Fruit fly (Drosophila melanogaster) whole organism: ENCODE results near the gene Oseg5.
A peak's percentile ranks its signal among the peaks of the same experiment; 100 is the strongest.

Source experiments
- CG8478 ChIP-seq: fragments of >200 bp; optimal IDR thresholded peaks from 2 replicates; lab custom pipeline; 2018; ENCODE audit warnings: inconsistent platforms
- Dll ChIP-seq: fragments of >200 bp; optimal IDR thresholded peaks from 2 replicates; lab custom pipeline; 2017
- EcR ChIP-seq, 2 experiments: fragments of >200 bp; optimal IDR thresholded peaks; 2 replicates each; lab custom pipeline; 2017; ENCODE audit warnings: missing biosample characterization in 2 of 2, missing genetic modification characterization in 2 of 2, missing genetic modification reagents in 2 of 2
- pan ChIP-seq: fragments of >200 bp; optimal IDR thresholded peaks from 2 replicates; lab custom pipeline; 2017
- psq ChIP-seq: fragments of >200 bp; optimal IDR thresholded peaks from 2 replicates; lab custom pipeline; 2017
- usp ChIP-seq: fragments of >200 bp; optimal IDR thresholded peaks from 2 replicates; lab custom pipeline; 2017; ENCODE audit warnings: missing biosample characterization, missing genetic modification characterization, mixed read lengths

Oseg5 gene

dm6 chr2L:20794656-20795055 is 41.0 kb downstream of the Oseg5 start:
- TF ChIP-seq psq (lab: Kevin White, UChicago) (no peak), CG8478 (lab: Kevin White, UChicago) (no peak), usp (GFP tag; lab: Kevin White, UChicago) (no peak), EcR (GFP tag; optimal IDR thresholded peaks at IDR 0.05; lab: Kevin White, UChicago) (no peak), pan (lab: Kevin White, UChicago) (no peak), Dll (no peak)

- no peak for TF ChIP-seq usp (GFP tag; lab: Kevin White, UChicago)
Observed at dm6 chr2L:20793881-20794280, 41.8 kb downstream of the Oseg5 start.

dm6 chr2L:20792988-20793544 is 42.6 kb downstream of the Oseg5 start:
- no peak for TF ChIP-seq psq (lab: Kevin White, UChicago)
- no peak for TF ChIP-seq pan (lab: Kevin White, UChicago)
- no peak for TF ChIP-seq usp (GFP tag; lab: Kevin White, UChicago)
- no peak for TF ChIP-seq CG8478 (lab: Kevin White, UChicago)
- TF ChIP-seq Dll = no peak
- no peak for TF ChIP-seq EcR (GFP tag; optimal IDR thresholded peaks at IDR 0.05; lab: Kevin White, UChicago)

- TF ChIP-seq Dll (no peak), CG8478 (lab: Kevin White, UChicago) (no peak), psq (lab: Kevin White, UChicago) (no peak), EcR (GFP tag; optimal IDR thresholded peaks at IDR 0.05; lab: Kevin White, UChicago) (no peak), usp (GFP tag; lab: Kevin White, UChicago) (no peak), pan (lab: Kevin White, UChicago) (no peak)
Observed at dm6 chr2L:20792521-20792920, 43.1 kb downstream of the Oseg5 start.

- TF ChIP-seq Dll (no peak), pan (lab: Kevin White, UChicago) (no peak), CG8478 (lab: Kevin White, UChicago) (no peak), psq (lab: Kevin White, UChicago) (no peak), EcR (GFP tag; optimal IDR thresholded peaks at IDR 0.05; lab: Kevin White, UChicago) (no peak)
Observed at dm6 chr2L:20788050-20788449, 47.6 kb downstream of the Oseg5 start.

dm6 chr2L:20787271-20787791 is 48.3 kb downstream of the Oseg5 start, which contains the start of gene Pomp:
Pomp (plus strand) TSS chr2L:20787656.
- TF ChIP-seq usp (GFP tag; lab: Kevin White, UChicago) (no peak), psq (lab: Kevin White, UChicago) (peak; percentile 24), CG8478 (lab: Kevin White, UChicago) (no peak), EcR (GFP tag; optimal IDR thresholded peaks at IDR 0.05; lab: Kevin White, UChicago) (no peak), Dll (no peak), pan (lab: Kevin White, UChicago) (peak; percentile 78)

- TF ChIP-seq EcR (GFP tag; optimal IDR thresholded peaks at IDR 0.05; lab: Kevin White, UChicago) (no peak), Dll (no peak), usp (GFP tag; lab: Kevin White, UChicago) (no peak), psq (lab: Kevin White, UChicago) (no peak), CG8478 (lab: Kevin White, UChicago) (no peak), pan (lab: Kevin White, UChicago) (no peak)
Observed at dm6 chr2L:20785333-20785732, 50.3 kb downstream of the Oseg5 start.

- TF ChIP-seq pan (lab: Kevin White, UChicago) = no peak
- TF ChIP-seq psq (lab: Kevin White, UChicago) = no peak
- TF ChIP-seq Dll = no peak
- no peak for TF ChIP-seq EcR (GFP tag; optimal IDR thresholded peaks at IDR 0.05; lab: Kevin White, UChicago)
- no peak for TF ChIP-seq usp (GFP tag; lab: Kevin White, UChicago)
Observed at dm6 chr2L:20783908-20784307, 51.7 kb downstream of the Oseg5 start.

dm6 chr2L:20783044-20783443 is 52.6 kb downstream of the Oseg5 start:
- TF ChIP-seq psq (lab: Kevin White, UChicago) = no peak
- TF ChIP-seq Dll = peak; percentile 55
